Fruit fly (Drosophila melanogaster): ENCODE results near the gene CG15864.
A peak's percentile ranks its signal among the peaks of the same experiment; 100 is the strongest.

Gene CG15864

dm6 chr3R:8248138-8248537 is at the start of gene CG15864:
TSS of gene CG15864 (plus strand) at chr3R:8248438.
- TF ChIP-seq hbn (GFP tag; IDR thresholded peaks at IDR 0.05; ENCODE audit: partially characterized antibody) (no peak), Dref (GFP tag; IDR thresholded peaks at IDR 0.05) (no peak), Sry-β (GFP tag; optimal IDR thresholded peaks at IDR 0.05) (no peak), bowl (GFP tag; IDR thresholded peaks at IDR 0.05) (no peak), CG13894 (tag; optimal IDR thresholded peaks at IDR 0.05) (no peak), CG15514 (GFP tag; optimal IDR thresholded peaks at IDR 0.05) (no peak), CG14965 (GFP tag; optimal IDR thresholded peaks at IDR 0.05; ENCODE audit: borderline replicate concordance) (no peak), CG15011 (GFP tag; optimal IDR thresholded peaks at IDR 0.05) (no peak), Stat92E (GFP tag; optimal IDR thresholded peaks at IDR 0.05) (no peak), knrl (GFP tag; IDR thresholded peaks at IDR 0.05; ENCODE audit: partially characterized antibody) (no peak), tio (GFP tag; optimal IDR thresholded peaks at IDR 0.05) (no peak), CG18764 (GFP tag; optimal IDR thresholded peaks at IDR 0.05) (no peak), hb (GFP tag; IDR thresholded peaks at IDR 0.05; ENCODE audit: partially characterized antibody) (no peak), sna (GFP tag; IDR thresholded peaks at IDR 0.05; ENCODE audit: partially characterized antibody) (no peak), NfI (GFP tag; optimal IDR thresholded peaks at IDR 0.05) (no peak), Mad (GFP tag; optimal IDR thresholded peaks at IDR 0.05) (no peak), repo (GFP tag; optimal IDR thresholded peaks at IDR 0.05) (no peak), CG10274 (GFP tag; optimal IDR thresholded peaks at IDR 0.05) (no peak), Nf-YC (tag; optimal IDR thresholded peaks at IDR 0.05) (no peak)

- TF ChIP-seq tll (GFP tag; optimal IDR thresholded peaks at IDR 0.05) = peak in 1 of 2 experiments; percentile 4
- TF ChIP-seq zen (tag; optimal IDR thresholded peaks at IDR 0.05) = peak; percentile 93
- no peak for TF ChIP-seq vnd (GFP tag; IDR thresholded peaks at IDR 0.05; ENCODE audit: partially characterized antibody)
These were observed 44.9 kb upstream of the CG15864 start for dm6 chr3R:8203367-8203766.

- TF ChIP-seq CG13775 (GFP tag; optimal IDR thresholded peaks at IDR 0.05) (no peak), sob (GFP tag; IDR thresholded peaks at IDR 0.05) (no peak), Taf1 (GFP tag; IDR thresholded peaks at IDR 0.05) (no peak), Oaz (GFP tag; IDR thresholded peaks at IDR 0.05) (no peak), ftz-f1 (GFP tag; optimal IDR thresholded peaks at IDR 0.05) (no peak), pfk (GFP tag; optimal IDR thresholded peaks at IDR 0.05) (no peak), Xbp1 (GFP tag; optimal IDR thresholded peaks at IDR 0.05) (no peak), CG4424 (GFP tag; optimal IDR thresholded peaks at IDR 0.05) (no peak), lola (GFP tag; optimal IDR thresholded peaks at IDR 0.05) (no peak), CG18764 (GFP tag; optimal IDR thresholded peaks at IDR 0.05) (no peak), Dfd (GFP tag; optimal IDR thresholded peaks at IDR 0.05) (no peak), gce (GFP tag; IDR thresholded peaks at IDR 0.05) (no peak), kni (GFP tag; optimal IDR thresholded peaks at IDR 0.05) (no peak), CG4617 (GFP tag; optimal IDR thresholded peaks at IDR 0.05; ENCODE audit: borderline replicate concordance) (no peak), Sox102F (GFP tag; optimal IDR thresholded peaks at IDR 0.05) (no peak), psq (GFP tag; optimal IDR thresholded peaks at IDR 0.05) (no peak), unpg (GFP tag; optimal IDR thresholded peaks at IDR 0.05) (no peak), dati (GFP tag; IDR thresholded peaks at IDR 0.05) (no peak), CG8388 (GFP tag; optimal IDR thresholded peaks at IDR 0.05) (no peak), fd3F (GFP tag; optimal IDR thresholded peaks at IDR 0.05) (no peak)
These were observed 43.5 kb upstream of the CG15864 start, which contains the start of gene CheA84a for dm6 chr3R:8204730-8205129. TSS of gene CheA84a (minus strand) at chr3R:8204830.
